Worm (Caenorhabditis elegans) whole organism, L3 larva: Measurements from ENCODE around the gene gcst-1.
"Not testable (repeated sequence)": the region's sequence is repeated elsewhere in the genome, so short reads cannot be mapped to it uniquely, and the experiment has no call there.

Experiments
- ZK546.5 ChIP-seq: sonication (generic microtip); optimal IDR thresholded peaks from 2 replicates; lab custom pipeline; 2017; ENCODE audit warnings: missing biosample characterization, missing genetic modification characterization
- ama-1 ChIP-seq: fragments of 150-350 bp; optimal IDR thresholded peaks from 2 replicates; lab custom pipeline; 2018
- ceh-16 ChIP-seq: sonication (generic microtip); optimal IDR thresholded peaks from 2 replicates; lab custom pipeline; 2017; ENCODE audit warnings: missing biosample characterization, missing genetic modification characterization
- ceh-9 ChIP-seq: sonication (generic microtip); optimal IDR thresholded peaks from 2 replicates; lab custom pipeline; 2018; ENCODE audit warnings: missing biosample characterization, missing genetic modification characterization
- fkh-10 ChIP-seq: sonication (generic microtip); optimal IDR thresholded peaks from 2 replicates; lab custom pipeline; 2017; ENCODE audit warnings: missing biosample characterization, missing genetic modification reagents, missing genetic modification characterization
- mml-1 ChIP-seq: fragments of 150-350 bp; sonication (generic microtip); optimal IDR thresholded peaks from 3 replicates; lab custom pipeline; 2014; ENCODE audit warnings: missing biosample characterization, missing genetic modification characterization
- nhr-12 ChIP-seq: fragments of 150-350 bp; optimal IDR thresholded peaks from 2 replicates; lab custom pipeline; 2014; ENCODE audit warnings: missing biosample characterization, missing genetic modification characterization
- nhr-77 ChIP-seq: fragments of 150-350 bp; optimal IDR thresholded peaks from 2 replicates; lab custom pipeline; 2014; ENCODE audit warnings: missing biosample characterization, missing genetic modification characterization
- snpc-4 ChIP-seq: fragments of 150-350 bp; optimal IDR thresholded peaks from 2 replicates; lab custom pipeline; 2014; ENCODE audit warnings: missing biosample characterization, missing genetic modification characterization
- unc-39 ChIP-seq: sonication (generic microtip); optimal IDR thresholded peaks from 4 replicates; lab custom pipeline; 2017; ENCODE audit warnings: missing biosample characterization, missing genetic modification characterization
- unc-62 ChIP-seq: fragments of 150-350 bp; sonication (generic microtip); optimal IDR thresholded peaks from 4 replicates; lab custom pipeline; 2014; ENCODE audit warnings: missing biosample characterization, missing genetic modification reagents, missing genetic modification characterization
- ztf-11 ChIP-seq: fragments of 150-350 bp; optimal IDR thresholded peaks from 2 replicates; lab custom pipeline; 2014; ENCODE audit warnings: missing biosample characterization, missing genetic modification characterization

ce11 chrV:5755203-5755693 lies 42.5 kb downstream of the gcst-1 start, which contains the start of gene K09H11.11:
- TF ChIP-seq ceh-16 (tag; lab: Kevin White, UChicago); ZK546.5 (tag; lab: Kevin White, UChicago); snpc-4 (tag; lab: Kevin White, UChicago); ama-1 (lab: Kevin White, UChicago); unc-39; fkh-10 (GFP tag; lab: Kevin White, UChicago); nhr-77 (tag; lab: Kevin White, UChicago); ceh-9 (tag; lab: Kevin White, UChicago); nhr-12 (tag; lab: Kevin White, UChicago); unc-62 (GFP tag; lab: Kevin White, UChicago); mml-1 (tag; lab: Kevin White, UChicago); ztf-11 (tag; lab: Kevin White, UChicago): not testable (repeated sequence)
